Worm (Caenorhabditis elegans) whole organism, L2 larva: ENCODE data around the gene tag-343.

Experiments used
- R02D3.7 ChIP-seq: fragments of 150-350 bp; optimal IDR thresholded peaks from 2 replicates; lab custom pipeline; 2014; ENCODE audit warnings: missing biosample characterization, missing genetic modification characterization
- ama-1 ChIP-seq: fragments of 150-350 bp; optimal IDR thresholded peaks from 2 replicates; lab custom pipeline; 2018; ENCODE audit warnings: inconsistent platforms
- blmp-1 ChIP-seq: sonication (generic microtip); optimal IDR thresholded peaks from 2 replicates; lab custom pipeline; 2017; ENCODE audit warnings: missing genetic modification characterization, mild to moderate bottlenecking, missing compliant biosample characterization, antibody characterized with exemption, moderate library complexity; ENCODE audit not compliant: insufficient read depth
- dmd-4 ChIP-seq: sonication (generic microtip); optimal IDR thresholded peaks from 2 replicates; lab custom pipeline; 2017; ENCODE audit warnings: missing biosample characterization, missing genetic modification characterization
- elt-3 ChIP-seq: sonication (generic microtip); optimal IDR thresholded peaks from 2 replicates; lab custom pipeline; 2017; ENCODE audit warnings: missing biosample characterization, missing genetic modification characterization
- lin-13 ChIP-seq: fragments of 150-350 bp; optimal IDR thresholded peaks from 2 replicates; lab custom pipeline; 2014; ENCODE audit warnings: missing biosample characterization, missing genetic modification reagents, missing genetic modification characterization
- nhr-12 ChIP-seq: fragments of 150-350 bp; optimal IDR thresholded peaks from 2 replicates; lab custom pipeline; 2014; ENCODE audit warnings: missing biosample characterization, missing genetic modification characterization
- skn-1 ChIP-seq: sonication (generic microtip); optimal IDR thresholded peaks from 2 replicates; lab custom pipeline; 2017; ENCODE audit warnings: missing biosample characterization, missing genetic modification characterization
- sma-3 ChIP-seq: sonication (generic microtip); optimal IDR thresholded peaks from 2 replicates; lab custom pipeline; 2016; ENCODE audit warnings: missing genetic modification reagents, missing genetic modification characterization, missing compliant biosample characterization
- snpc-4 ChIP-seq: fragments of 150-350 bp; optimal IDR thresholded peaks from 2 replicates; lab custom pipeline; 2014; ENCODE audit warnings: missing biosample characterization, missing genetic modification characterization
- unc-62 ChIP-seq: fragments of 150-350 bp; optimal IDR thresholded peaks from 2 replicates; lab custom pipeline; 2014; ENCODE audit warnings: missing biosample characterization, missing genetic modification reagents, missing genetic modification characterization
- zag-1 ChIP-seq: fragments of 150-350 bp; optimal IDR thresholded peaks from 2 replicates; lab custom pipeline; 2014; ENCODE audit warnings: missing biosample characterization, missing genetic modification characterization

DNA sequence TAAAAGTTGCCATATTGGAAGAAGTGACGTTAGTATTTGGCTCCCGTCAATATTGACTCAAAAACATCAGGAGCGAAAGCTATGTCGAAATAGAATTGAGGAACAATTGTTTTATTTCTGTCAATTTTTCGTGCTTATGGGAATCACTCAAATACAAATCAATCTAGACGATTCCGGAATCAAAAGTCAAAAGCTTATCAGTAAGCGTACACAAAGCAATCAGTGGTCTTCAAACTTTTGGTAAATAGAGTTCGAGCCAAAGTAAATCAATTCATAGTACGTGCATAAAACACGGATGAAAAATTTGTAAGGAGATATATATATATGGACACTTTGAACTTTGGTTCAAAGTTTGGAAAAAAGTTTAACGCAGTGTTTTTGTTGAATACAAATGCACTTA, 3.6 kb upstream of the tag-343 start:
- TF ChIP-seq unc-62 (GFP tag; lab: Kevin White, UChicago) (no peak), ama-1 (lab: Kevin White, UChicago) (no peak), nhr-12 (no peak), skn-1 (tag; lab: Kevin White, UChicago) (no peak), lin-13 (GFP tag; lab: Kevin White, UChicago) (no peak), sma-3 (GFP tag; lab: Kevin White, UChicago) (no peak), blmp-1 (tag; lab: Kevin White, UChicago) (no peak), snpc-4 (no peak), dmd-4 (no peak), zag-1 (tag; lab: Kevin White, UChicago) (no peak), elt-3 (no peak), R02D3.7 (tag; lab: Kevin White, UChicago) (no peak)
